Fruit fly (Drosophila melanogaster) S2 (cell line): Measurements from ENCODE around the gene Cdc42.

Experiments used
- CG8478 ChIP-seq: fragments of >200 bp; optimal IDR thresholded peaks from 2 replicates; lab custom pipeline; 2018
- CTCF ChIP-seq, 2 experiments: fragments of >200 bp; optimal IDR thresholded peaks; 2 replicates each; lab custom pipeline; 2018

DNA sequence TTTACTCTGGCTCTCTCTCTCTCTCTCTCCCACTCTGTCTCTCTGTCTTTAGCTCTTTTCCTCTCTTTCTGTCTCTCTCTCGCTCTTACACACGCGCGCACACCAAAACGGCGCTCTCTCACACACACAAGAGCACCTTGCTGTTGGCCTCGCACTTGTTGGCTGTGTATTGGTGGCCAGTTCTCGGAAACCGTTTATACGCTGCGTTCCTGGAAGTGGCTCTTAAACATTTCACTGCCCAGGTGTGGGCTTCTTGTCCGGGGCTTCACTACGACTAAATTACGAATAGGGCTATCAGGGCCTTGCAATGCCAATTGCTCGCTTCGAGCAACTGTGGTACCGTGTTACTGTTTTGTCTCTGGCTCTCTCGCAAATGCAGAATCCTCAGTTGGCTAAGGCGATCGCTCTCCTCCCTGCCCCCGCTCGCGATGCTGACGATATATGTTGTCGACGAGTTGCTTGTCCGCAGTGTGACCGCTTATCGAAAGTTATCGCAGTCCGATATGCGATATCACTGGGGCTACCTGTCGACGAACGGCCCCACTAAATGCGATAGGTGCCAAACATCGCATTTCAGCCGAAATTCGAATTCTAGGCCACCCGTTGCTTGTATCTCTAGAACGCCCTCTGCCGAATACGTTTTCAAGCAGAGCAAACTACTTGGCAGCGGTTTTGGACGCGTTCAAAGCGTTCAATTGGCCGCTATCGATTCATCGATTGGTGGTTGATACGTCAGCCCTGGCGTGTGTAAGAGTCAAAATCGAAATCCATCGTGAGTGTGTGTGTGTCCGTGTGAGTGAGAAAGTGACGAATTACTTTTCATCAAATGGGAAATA is 13.6 kb upstream of the Cdc42 start, which contains the start of the genes dome and Ubqn:
- no peak for TF ChIP-seq CG8478 (lab: Kevin White, UChicago)
- peak; percentile 64 to 83 for TF ChIP-seq CTCF (optimal IDR thresholded peaks at IDR 0.05; lab: Kevin White, UChicago)
